Worm (Caenorhabditis elegans): ENCODE measurements around the gene elof-1.

- TF ChIP-seq ZK546.5 (tag; optimal IDR thresholded peaks at IDR 0.05) (no peak), ceh-28 (tag; optimal IDR thresholded peaks at IDR 0.05) (no peak), skn-1 (tag; optimal IDR thresholded peaks at IDR 0.05) (no peak), spr-3 (GFP tag; optimal IDR thresholded peaks at IDR 0.05) (no peak), unc-62 (GFP tag; optimal IDR thresholded peaks at IDR 0.05 in 1 of 2) (no peak), unc-62 (tag; optimal IDR thresholded peaks at IDR 0.05) (no peak), lir-3 (tag; optimal IDR thresholded peaks at IDR 0.05) (no peak), hmg-1.1 (GFP tag; IDR thresholded peaks at IDR 0.05) (no peak), unc-39 (tag; optimal IDR thresholded peaks at IDR 0.05) (no peak), lin-13 (GFP tag; optimal IDR thresholded peaks at IDR 0.05) (no peak), tag-97 (GFP tag; IDR thresholded peaks at IDR 0.05) (no peak)
Observed at ce11 chrII:14310729-14311388, 38.7 kb upstream of the elof-1 start, which contains the start of gene ctl-3.

Measured in whole organism, L4 larva.